Worm (Caenorhabditis elegans) whole organism, L4 larva: Measurements from ENCODE around the gene blos-7.

ENCODE experiments used
- lin-13 ChIP-seq: fragments of 150-350 bp; optimal IDR thresholded peaks from 2 replicates; lab custom pipeline; 2014; ENCODE audit warnings: missing biosample characterization, missing genetic modification reagents, missing genetic modification characterization
- mdt-29 ChIP-seq: fragments of 200-800 bp; sonication (Bioruptor generic); IDR thresholded peaks from 2 replicates; pipeline ENCODE4 v1.3.6; 2022; ENCODE audit warnings: missing genetic modification reagents, missing genetic modification characterization, missing compliant biosample characterization
- nhr-111 ChIP-seq: fragments of 200-800 bp; sonication (Bioruptor generic); optimal IDR thresholded peaks from 2 replicates; lab custom pipeline; 2018; ENCODE audit warnings: mild to moderate bottlenecking, missing genetic modification characterization, missing compliant biosample characterization
- nhr-48 ChIP-seq: sonication (generic microtip); optimal IDR thresholded peaks from 2 replicates; lab custom pipeline; 2016; ENCODE audit warnings: mild to moderate bottlenecking, missing genetic modification characterization, missing compliant biosample characterization
- php-3 ChIP-seq: fragments of 200-800 bp; sonication (Bioruptor generic); IDR thresholded peaks from 2 replicates; pipeline ENCODE4 v1.3.6; 2022; ENCODE audit warnings: missing genetic modification reagents, missing genetic modification characterization, missing compliant biosample characterization
- zip-11 ChIP-seq: fragments of 200-800 bp; sonication (Bioruptor generic); IDR thresholded peaks from 2 replicates; pipeline ENCODE4 v1.3.6; 2022; ENCODE audit warnings: missing genetic modification characterization, missing compliant biosample characterization

DNA sequence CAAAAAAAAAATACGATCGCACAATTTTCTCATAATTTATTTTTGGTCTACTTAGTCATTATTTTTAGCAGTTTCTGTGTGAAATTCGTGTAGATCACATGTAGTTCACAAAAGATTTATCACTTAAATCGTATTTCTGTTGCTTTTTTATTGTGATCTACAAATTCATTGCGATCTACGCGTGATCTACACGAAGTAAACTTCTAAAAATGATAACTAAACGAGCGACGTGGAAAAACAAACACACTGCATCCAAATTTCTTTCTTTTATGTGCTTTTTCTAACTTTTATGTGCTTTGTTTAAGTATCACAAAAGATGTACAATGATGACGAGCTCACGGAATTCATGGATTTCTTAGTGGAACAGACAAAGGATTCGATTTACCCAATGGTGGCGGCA, 42.8 kb downstream of the blos-7 start, which contains the start of gene B0212.3:
- TF ChIP-seq zip-11 (GFP tag; lab: Robert Waterston, UW) (no peak), nhr-48 (tag; lab: Kevin White, UChicago) (no peak), nhr-111 (no peak), lin-13 (GFP tag; lab: Kevin White, UChicago) (no peak), mdt-29 (GFP tag; lab: Robert Waterston, UW) (no peak), php-3 (GFP tag; lab: Robert Waterston, UW) (no peak)
